Worm (Caenorhabditis elegans): Measurements from ENCODE around the gene arrd-4.

Gene arrd-4

DNA sequence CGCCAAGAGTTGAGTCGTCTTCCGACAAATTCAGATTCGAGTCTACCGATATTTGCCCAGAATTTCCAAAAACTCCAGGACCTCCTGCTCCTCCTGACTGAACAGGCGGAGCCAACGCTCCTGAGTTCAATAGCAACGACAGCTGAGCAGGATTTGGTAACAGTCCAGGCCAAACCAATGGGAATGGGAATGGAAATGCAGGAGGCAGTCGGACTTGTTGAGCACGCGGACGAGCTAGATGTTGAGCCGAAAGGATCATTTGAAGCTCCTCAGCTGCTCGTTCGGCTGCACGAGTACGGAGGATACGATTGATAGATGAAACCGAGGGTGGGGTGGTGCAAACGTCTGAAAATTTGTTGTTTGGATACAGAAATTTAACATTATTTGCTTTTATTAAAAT, 11.2 kb downstream of the arrd-4 start:
- TF ChIP-seq ceh-14 (tag; optimal IDR thresholded peaks at IDR 0.05) (no peak), dmd-4 (tag; optimal IDR thresholded peaks at IDR 0.05; ENCODE audit: borderline replicate concordance) (no peak)

DNA sequence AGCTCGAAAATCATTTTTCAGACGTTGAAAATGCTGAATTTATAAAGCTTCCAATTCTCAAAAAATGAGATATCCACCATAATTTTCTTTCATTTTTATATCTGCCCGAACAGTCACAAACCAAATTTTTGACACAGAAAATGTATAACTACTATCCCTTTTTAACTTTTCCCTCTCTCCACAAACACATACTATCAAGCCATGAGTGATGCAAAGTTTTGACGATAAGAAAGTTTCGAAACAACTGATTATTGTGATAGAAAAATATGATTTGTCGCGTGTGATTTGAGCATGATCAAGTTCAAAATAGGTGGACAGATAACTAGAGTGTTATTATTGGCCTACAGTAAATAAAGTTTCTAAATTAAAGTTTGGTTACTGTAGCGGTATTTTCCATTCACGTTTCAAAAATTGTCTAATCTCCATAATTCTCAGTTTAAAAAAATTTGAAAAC, 30.6 kb downstream of the arrd-4 start, which contains the start of gene cyp-13A8:
cyp-13A8 (minus strand) TSS at position 51 of the 454 bp plus-strand sequence.
- no peak for TF ChIP-seq ceh-24 (tag; optimal IDR thresholded peaks at IDR 0.05)
- TF ChIP-seq elt-2 (tag; optimal IDR thresholded peaks at IDR 0.05): peak; percentile 32

DNA sequence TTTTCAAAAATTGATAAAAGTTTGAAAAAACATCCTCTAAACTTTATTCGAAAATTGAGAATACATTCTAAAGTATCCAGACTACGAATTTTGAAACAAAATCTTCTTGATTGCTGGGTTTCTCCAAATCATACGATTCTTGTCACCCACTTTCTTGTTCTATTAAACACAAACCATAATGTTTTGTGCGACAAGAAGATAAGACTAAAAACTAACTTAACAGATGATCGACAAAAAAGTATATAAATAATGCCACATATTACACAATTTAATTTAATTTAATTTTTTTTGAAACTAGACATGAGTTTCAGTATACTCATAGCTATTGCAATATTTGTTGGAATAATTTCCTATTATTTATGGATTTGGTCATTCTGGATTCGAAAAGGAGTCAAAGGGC, 34.8 kb downstream of the arrd-4 start, which contains the start of gene cyp-13A7:
cyp-13A7 (plus strand) TSS at position 301 of the 400 bp plus-strand sequence.
- TF ChIP-seq odd-2 (tag; optimal IDR thresholded peaks at IDR 0.05) (no peak), ceh-34 (tag; optimal IDR thresholded peaks at IDR 0.05) (no peak), ceh-6 (GFP tag; optimal IDR thresholded peaks at IDR 0.05) (no peak), mec-3 (tag; optimal IDR thresholded peaks at IDR 0.05; ENCODE audit: borderline replicate concordance) (no peak), hlh-30 (tag; optimal IDR thresholded peaks at IDR 0.05; ENCODE audit: insufficient read depth) (no peak), pat-9 (tag; optimal IDR thresholded peaks at IDR 0.05) (no peak), pqm-1 (tag; optimal IDR thresholded peaks at IDR 0.05) (no peak)

DNA sequence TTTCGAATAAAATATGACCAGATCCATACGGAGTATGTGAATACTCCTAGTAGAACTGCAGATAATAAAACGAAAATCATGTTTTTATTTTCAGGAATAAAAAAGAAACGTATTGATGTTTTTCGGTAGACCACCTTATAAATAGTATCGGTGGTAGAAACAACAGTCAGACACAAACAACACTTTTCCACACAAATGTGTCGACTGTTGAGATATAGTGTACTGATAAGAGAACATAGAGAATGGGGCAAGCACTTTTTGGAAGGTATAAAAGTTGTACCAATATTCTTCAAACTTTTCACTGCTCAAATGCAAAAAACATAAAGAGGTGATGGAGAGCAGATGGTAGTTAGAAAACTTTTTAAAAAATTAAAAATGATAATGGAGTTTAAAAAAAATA, 35.5 kb downstream of the arrd-4 start, which contains the start of gene cyp-13A6:
cyp-13A6 (minus strand) TSS at position 180 of the 400 bp plus-strand sequence.
- no peak for TF ChIP-seq hlh-6 (tag; optimal IDR thresholded peaks at IDR 0.05)
- TF ChIP-seq ceh-22 (tag; optimal IDR thresholded peaks at IDR 0.05): no peak
- no peak for TF ChIP-seq ztf-16 (tag; optimal IDR thresholded peaks at IDR 0.05)
- no peak for TF ChIP-seq lin-11 (tag; optimal IDR thresholded peaks at IDR 0.05)
- TF ChIP-seq rnt-1 (tag; optimal IDR thresholded peaks at IDR 0.05): no peak
- TF ChIP-seq ceh-34 (tag; optimal IDR thresholded peaks at IDR 0.05): no peak
- TF ChIP-seq ceh-30 (tag; optimal IDR thresholded peaks at IDR 0.05): no peak
- TF ChIP-seq pag-3 (tag; optimal IDR thresholded peaks at IDR 0.05; ENCODE audit: borderline replicate concordance): no peak
- no peak for TF ChIP-seq elt-4 (tag; optimal IDR thresholded peaks at IDR 0.05)
- TF ChIP-seq C38D4.7 (GFP tag; optimal IDR thresholded peaks at IDR 0.05): no peak
- no peak for TF ChIP-seq eyg-1 (tag; optimal IDR thresholded peaks at IDR 0.05)
- TF ChIP-seq ttx-3 (tag; optimal IDR thresholded peaks at IDR 0.05): no peak
- no peak for TF ChIP-seq ceh-9 (tag; optimal IDR thresholded peaks at IDR 0.05)
- no peak for TF ChIP-seq elt-2 (tag; optimal IDR thresholded peaks at IDR 0.05)
- TF ChIP-seq tbx-2 (tag; optimal IDR thresholded peaks at IDR 0.05): no peak
- TF ChIP-seq ref-2 (tag; optimal IDR thresholded peaks at IDR 0.05): no peak

DNA sequence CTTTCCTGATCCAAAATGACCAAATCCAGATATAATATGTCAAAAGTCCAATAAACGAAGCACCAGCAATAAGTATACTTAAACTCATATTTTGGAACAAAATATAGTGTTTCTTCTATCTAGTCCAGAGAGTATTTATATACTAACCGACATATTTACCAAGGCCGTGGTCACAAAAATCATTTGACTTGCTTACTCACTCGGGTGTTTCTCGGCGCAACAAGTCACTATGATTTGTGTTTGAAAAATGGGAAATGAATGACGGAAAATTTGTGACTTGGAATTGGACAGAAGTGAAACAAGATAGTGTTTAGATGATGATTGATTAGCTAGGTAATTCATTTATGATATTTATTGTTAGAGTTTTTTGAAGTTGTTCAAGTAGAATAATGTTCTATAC, 37.9 kb downstream of the arrd-4 start, which contains the start of gene cyp-13A5:
cyp-13A5 (minus strand) TSS at position 112 of the 400 bp plus-strand sequence.
- no peak for TF ChIP-seq ceh-45 (GFP tag; IDR thresholded peaks at IDR 0.05)
- no peak for TF ChIP-seq elt-4 (tag; optimal IDR thresholded peaks at IDR 0.05)
- no peak for TF ChIP-seq pha-4 (tag; optimal IDR thresholded peaks at IDR 0.05)
- TF ChIP-seq tbx-7 (tag; optimal IDR thresholded peaks at IDR 0.05): no peak
- TF ChIP-seq T23F11.4 (GFP tag; optimal IDR thresholded peaks at IDR 0.05): no peak
- TF ChIP-seq dmd-4 (tag; optimal IDR thresholded peaks at IDR 0.05; ENCODE audit: borderline replicate concordance): no peak
- TF ChIP-seq nhr-11 (tag; optimal IDR thresholded peaks at IDR 0.05): no peak
- no peak for TF ChIP-seq npax-4 (tag; optimal IDR thresholded peaks at IDR 0.05)
- no peak for TF ChIP-seq ceh-19 (GFP tag; optimal IDR thresholded peaks at IDR 0.05)
- TF ChIP-seq mec-3 (tag; optimal IDR thresholded peaks at IDR 0.05; ENCODE audit: borderline replicate concordance): no peak
- TF ChIP-seq hlh-30 (tag; optimal IDR thresholded peaks at IDR 0.05; ENCODE audit: insufficient read depth): no peak

DNA sequence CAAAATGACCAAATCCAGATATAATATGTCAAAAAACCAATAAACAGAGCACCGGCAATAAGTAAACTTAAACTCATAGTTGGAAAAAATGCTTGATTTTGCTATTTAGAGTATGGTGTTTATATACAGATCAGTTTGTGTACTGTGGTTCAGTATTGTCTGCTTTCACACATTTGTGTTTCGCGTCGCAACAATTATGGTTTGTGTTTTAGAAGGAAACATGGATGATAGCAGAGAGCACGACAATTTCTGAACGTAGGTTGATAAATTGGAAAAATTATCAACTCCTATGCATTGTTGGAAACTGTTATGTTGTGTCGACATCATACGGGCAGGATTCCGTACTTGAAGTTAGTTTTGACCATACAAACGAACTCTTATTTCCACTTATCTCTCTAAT, 40.4 kb downstream of the arrd-4 start, which contains the start of gene cyp-13A4:
cyp-13A4 (minus strand) TSS at position 77 of the 400 bp plus-strand sequence.
- TF ChIP-seq K02D7.2 (tag; optimal IDR thresholded peaks at IDR 0.05): no peak
- TF ChIP-seq C38D4.7 (GFP tag; optimal IDR thresholded peaks at IDR 0.05): no peak
- TF ChIP-seq elt-2 (tag; optimal IDR thresholded peaks at IDR 0.05): no peak
- no peak for TF ChIP-seq T23F11.4 (GFP tag; optimal IDR thresholded peaks at IDR 0.05)
- no peak for TF ChIP-seq pag-3 (tag; optimal IDR thresholded peaks at IDR 0.05; ENCODE audit: borderline replicate concordance)

Measured in whole organism, late embryonic.